Worm (Caenorhabditis elegans) whole organism, L1 larva: Measurements from ENCODE around the gene T10B10.8.

Experiments
- dsc-1 ChIP-seq: sonication (generic microtip); optimal IDR thresholded peaks from 2 replicates; lab custom pipeline; 2016; ENCODE audit warnings: mild to moderate bottlenecking, missing genetic modification characterization, missing compliant biosample characterization
- elt-3 ChIP-seq, 6 experiments: fragments of 150-350 bp in 1 of 6; sonication (generic microtip); optimal IDR thresholded peaks; 2 replicates each; lab custom pipeline; 2017 to 2018; ENCODE audit warnings: missing biosample characterization in 6 of 6, missing genetic modification characterization in 6 of 6, inconsistent platforms in 1 of 6
- nhr-28 ChIP-seq: fragments of 150-350 bp; optimal IDR thresholded peaks from 2 replicates; lab custom pipeline; 2014; ENCODE audit warnings: missing biosample characterization, missing genetic modification characterization
- pag-3 ChIP-seq: sonication (generic microtip); optimal IDR thresholded peaks from 2 replicates; lab custom pipeline; 2017; ENCODE audit warnings: missing genetic modification characterization, mild to moderate bottlenecking, missing compliant biosample characterization, antibody characterized with exemption, borderline replicate concordance; ENCODE audit not compliant: insufficient read depth
- skn-1 ChIP-seq: fragments of 150-350 bp; optimal IDR thresholded peaks from 2 replicates; lab custom pipeline; 2014; ENCODE audit warnings: missing biosample characterization, missing genetic modification characterization
- sox-4 ChIP-seq: sonication (generic microtip); optimal IDR thresholded peaks from 2 replicates; lab custom pipeline; 2016; ENCODE audit warnings: missing genetic modification characterization, missing compliant biosample characterization
- unc-98 ChIP-seq: fragments of 200-800 bp; sonication (Bioruptor generic); IDR thresholded peaks from 2 replicates; pipeline ENCODE4 v1.3.6; 2022; ENCODE audit warnings: missing genetic modification characterization, missing compliant biosample characterization
- vab-15 ChIP-seq: sonication (generic microtip); optimal IDR thresholded peaks from 2 replicates; lab custom pipeline; 2017; ENCODE audit warnings: missing genotype, mild to moderate bottlenecking, missing genetic modification characterization, missing compliant biosample characterization

DNA sequence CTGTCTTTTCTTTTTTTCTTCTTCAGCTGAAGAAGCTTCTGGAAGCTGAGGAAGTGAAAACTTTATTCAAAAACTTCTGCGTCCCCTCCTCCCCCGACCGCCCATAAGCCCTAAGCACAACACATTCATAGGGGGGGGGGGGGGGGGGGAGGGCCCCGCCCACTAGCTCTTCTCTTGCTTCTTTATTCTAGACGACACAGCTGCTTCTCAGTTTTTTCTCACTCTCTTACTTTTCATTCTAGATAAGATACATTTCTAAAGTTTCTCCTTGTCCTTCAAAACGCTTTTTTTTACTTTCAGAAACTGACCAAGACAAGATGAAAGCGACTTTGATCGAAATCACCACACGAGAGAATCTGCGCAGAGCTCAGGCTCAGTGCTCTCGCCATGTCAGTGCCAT is 23.8 kb upstream of the T10B10.8 start, which contains the start of gene T10B10.4:
- TF ChIP-seq sox-4 (tag; lab: Kevin White, UChicago): no peak
- no peak for TF ChIP-seq skn-1 (tag; lab: Kevin White, UChicago)
- TF ChIP-seq elt-3 (tag; optimal IDR thresholded peaks at IDR 0.05; lab: Kevin White, UChicago): no peak
- no peak for TF ChIP-seq vab-15 (tag; lab: Kevin White, UChicago)
- TF ChIP-seq unc-98 (GFP tag; lab: Robert Waterston, UW): no peak
- no peak for TF ChIP-seq nhr-28 (tag; lab: Kevin White, UChicago)
- no peak for TF ChIP-seq pag-3
- no peak for TF ChIP-seq dsc-1
